Worm (Caenorhabditis elegans): Measurements from ENCODE around the gene xtr-2.
"Not testable (repeated sequence)": the region's sequence is repeated elsewhere in the genome, so short reads cannot be mapped to it uniquely, and the experiment has no call there.

Gene xtr-2

DNA sequence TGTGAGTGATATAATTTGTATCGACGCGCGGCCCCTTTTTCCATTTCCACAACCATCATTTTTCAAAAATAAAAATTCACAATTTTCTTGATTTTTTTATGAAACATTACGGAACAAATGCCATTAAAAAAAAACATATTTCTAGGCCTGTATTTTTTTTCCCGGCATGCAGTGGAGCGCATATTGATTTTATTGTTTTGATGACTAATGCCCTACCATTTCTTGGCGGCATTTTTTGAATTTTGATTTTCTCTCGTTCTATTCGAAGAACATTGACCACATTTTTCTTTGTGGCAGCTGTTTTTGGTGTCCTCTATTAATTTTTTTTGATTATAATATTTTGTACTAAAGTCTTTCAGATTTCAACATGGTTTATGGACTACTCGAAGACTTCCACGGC, 17.0 kb upstream of the xtr-2 start, which contains the start of gene W06D11.3:
Gene W06D11.3 (plus strand): TSS at position 360 of the 400 bp plus-strand sequence.
- TF ChIP-seq madf-6 (GFP tag; IDR thresholded peaks at IDR 0.05) (peak; percentile 69), madf-8 (GFP tag; conservative IDR thresholded peaks at IDR 0.05) (peak; percentile 78), hrde-1 (tag; optimal IDR thresholded peaks at IDR 0.05; ENCODE audit: borderline replicate concordance) (no peak), ceh-27 (GFP tag; optimal IDR thresholded peaks at IDR 0.05) (no peak), efl-1 (GFP tag; optimal IDR thresholded peaks at IDR 0.05) (peak; percentile 73), hmg-1.2 (GFP tag; IDR thresholded peaks at IDR 0.05) (peak; percentile 26; the same call in 1 of the 2 replicates)

DNA sequence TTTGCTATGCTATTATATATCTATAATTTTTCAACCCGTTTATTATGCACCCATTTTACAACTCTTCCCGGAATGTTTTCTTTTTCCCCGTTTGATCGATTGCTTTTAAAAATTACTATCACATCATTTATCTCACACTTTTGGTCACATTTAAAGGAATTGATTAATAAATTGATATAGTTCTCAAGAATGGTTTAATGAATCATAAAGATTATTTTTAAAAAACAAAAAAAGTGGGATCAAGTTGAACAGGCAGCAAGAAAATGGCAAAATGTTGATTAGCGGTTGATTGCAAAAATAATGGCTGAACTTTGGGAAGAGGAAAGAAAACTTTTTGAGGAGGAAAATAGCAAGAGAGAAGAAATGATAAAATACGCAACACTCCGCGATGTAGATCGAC, 15.5 kb upstream of the xtr-2 start, which contains the start of gene W06D11.5:
Gene W06D11.5 (plus strand): TSS at position 301 of the 400 bp plus-strand sequence.
- TF ChIP-seq ztf-6 (GFP tag; IDR thresholded peaks at IDR 0.05) (no peak), lag-1 (GFP tag; IDR thresholded peaks at IDR 0.05) (no peak), somi-1 (GFP tag; optimal IDR thresholded peaks at IDR 0.05) (no peak), tbp1 (GFP tag; optimal IDR thresholded peaks at IDR 0.05) (no peak), rcor-1 (GFP tag; IDR thresholded peaks at IDR 0.05) (no peak), tlf-1 (GFP tag; optimal IDR thresholded peaks at IDR 0.05) (no peak), unc-130 (GFP tag; optimal IDR thresholded peaks at IDR 0.05) (no peak), K12H6.12 (tag; optimal IDR thresholded peaks at IDR 0.05) (no peak), snpc-1.1 (tag; optimal IDR thresholded peaks at IDR 0.05; ENCODE audit: insufficient read depth) (no peak), nfya-2 (GFP tag; IDR thresholded peaks at IDR 0.05) (no peak), attf-5 (GFP tag; optimal IDR thresholded peaks at IDR 0.05) (no peak), rec-8 (tag; optimal IDR thresholded peaks at IDR 0.05) (no peak), cebp-2 (GFP tag; IDR thresholded peaks at IDR 0.05) (no peak), mel-28 (tag; optimal IDR thresholded peaks at IDR 0.05; ENCODE audit: borderline replicate concordance) (no peak), lsy-27 (tag; optimal IDR thresholded peaks at IDR 0.05; ENCODE audit: borderline replicate concordance, insufficient read depth) (no peak), B0336.3 (GFP tag; IDR thresholded peaks at IDR 0.05) (no peak), K11D2.4 (GFP tag; IDR thresholded peaks at IDR 0.05) (no peak)

DNA sequence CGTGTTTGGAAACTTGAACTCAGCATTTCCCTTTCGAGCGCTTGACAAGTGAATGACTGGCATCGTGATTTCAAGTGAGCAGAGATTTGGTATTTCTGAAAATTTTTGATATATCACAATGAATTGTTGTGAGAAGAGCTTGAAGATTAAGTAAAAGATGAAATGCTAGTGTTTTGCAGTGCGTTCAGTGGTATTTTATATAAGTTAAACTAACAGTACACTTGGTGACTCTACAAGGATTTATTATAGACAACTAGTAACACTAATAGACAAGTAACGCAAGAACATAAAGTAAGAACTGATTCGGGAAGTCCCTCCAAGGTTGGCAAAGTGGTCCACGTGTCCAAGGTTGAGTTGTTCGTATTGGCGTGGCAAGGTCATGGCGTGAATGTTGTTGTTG, 12.6 kb upstream of the xtr-2 start, which contains the start of gene dot-1.3:
Gene dot-1.3 (minus strand): TSS at position 101 of the 400 bp plus-strand sequence.
- not testable (repeated sequence) for TF ChIP-seq mcd-1, ceh-58, bed-1 (GFP tag; IDR thresholded peaks at IDR 0.05)

DNA sequence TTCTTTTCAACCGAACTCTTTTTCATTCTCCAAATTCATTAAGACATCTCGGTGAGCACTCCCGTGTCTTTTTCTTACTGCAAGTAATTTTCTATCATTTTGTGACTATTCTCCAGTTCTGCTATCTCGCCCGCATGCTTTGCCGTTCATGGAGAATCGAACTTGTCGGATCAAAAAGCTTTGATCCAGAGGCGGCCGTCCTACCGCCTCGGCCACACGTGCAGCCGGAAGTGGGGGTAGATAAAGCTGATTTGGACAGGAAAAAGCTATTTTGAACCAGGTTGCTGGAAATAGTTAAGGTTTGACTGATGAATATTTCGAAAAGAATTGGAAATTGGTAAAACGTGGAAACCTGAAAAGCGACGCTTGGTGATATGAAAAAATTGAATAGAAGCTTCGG, 11.1 kb upstream of the xtr-2 start:
- TF ChIP-seq tlf-1 (GFP tag; optimal IDR thresholded peaks at IDR 0.05) (no peak), xnd-1 (tag; optimal IDR thresholded peaks at IDR 0.05) (no peak), zim-3 (tag; optimal IDR thresholded peaks at IDR 0.05) (no peak), sea-2 (GFP tag; IDR thresholded peaks at IDR 0.05) (no peak), F39B2.1 (GFP tag; IDR thresholded peaks at IDR 0.05) (no peak), B0261.1 (tag; optimal IDR thresholded peaks at IDR 0.05) (peak; percentile 24), lin-54 (GFP tag; optimal IDR thresholded peaks at IDR 0.05) (no peak), snpc-1.3 (tag; optimal IDR thresholded peaks at IDR 0.05; ENCODE audit: insufficient read depth) (no peak), ccch-3 (GFP tag; optimal IDR thresholded peaks at IDR 0.05) (no peak), D2030.7 (GFP tag; IDR thresholded peaks at IDR 0.05) (no peak), ztf-3 (GFP tag; optimal IDR thresholded peaks at IDR 0.05) (no peak), T26A5.8 (tag; optimal IDR thresholded peaks at IDR 0.05) (no peak), nfya-1 (tag; optimal IDR thresholded peaks at IDR 0.05; ENCODE audit: borderline replicate concordance, insufficient read depth) (no peak), K12H6.12 (tag; optimal IDR thresholded peaks at IDR 0.05) (no peak), lin-35 (GFP tag; optimal IDR thresholded peaks at IDR 0.05) (no peak), K11D2.4 (GFP tag; IDR thresholded peaks at IDR 0.05) (0 out of 2 replicates have a peak, but pooled peaks have one; percentile 64), ama-1 (optimal IDR thresholded peaks at IDR 0.05) (no peak), ama-1 (GFP tag; optimal IDR thresholded peaks at IDR 0.05) (no peak), C06A6.2 (GFP tag; conservative IDR thresholded peaks at IDR 0.05) (no peak), atf-7 (tag; optimal IDR thresholded peaks at IDR 0.05) (no peak), sptf-2 (GFP tag; optimal IDR thresholded peaks at IDR 0.05) (no peak)

Measured in whole organism, young adult.